Worm (Caenorhabditis elegans) whole organism, midembryonic: ENCODE measurements around the gene C07G1.7.

ENCODE experiments used
- T22C8.4 ChIP-seq: fragments of 200-800 bp; sonication (Bioruptor generic); IDR thresholded peaks from 2 replicates; pipeline ENCODE4 v1.3.6; 2022; ENCODE audit warnings: missing genetic modification characterization, missing compliant biosample characterization
- cog-1 ChIP-seq: sonication (generic microtip); optimal IDR thresholded peaks from 2 replicates; lab custom pipeline; 2016; ENCODE audit warnings: missing genetic modification characterization, missing compliant biosample characterization
- flt-1 ChIP-seq: fragments of 200-800 bp; sonication (Bioruptor generic); IDR thresholded peaks from 2 replicates; pipeline ENCODE4 v1.3.6; 2022; ENCODE audit warnings: missing genetic modification characterization, missing compliant biosample characterization
- klf-2 ChIP-seq: fragments of 200-800 bp; sonication (Bioruptor generic); conservative IDR thresholded peaks from 2 replicates; pipeline ENCODE4 v1.3.6; 2022; ENCODE audit warnings: missing genetic modification reagents, missing genetic modification characterization, missing compliant biosample characterization
- med-1 ChIP-seq: sonication (generic microtip); optimal IDR thresholded peaks from 2 replicates; lab custom pipeline; 2017; ENCODE audit warnings: missing genetic modification characterization, mild to moderate bottlenecking, missing compliant biosample characterization, antibody characterized with exemption, missing genetic modification reagents; ENCODE audit not compliant: insufficient read depth
- ref-1 ChIP-seq: fragments of 200-800 bp; sonication (Bioruptor generic); conservative IDR thresholded peaks from 2 replicates; pipeline ENCODE4 v1.3.6; 2022; ENCODE audit warnings: missing genetic modification reagents, missing genetic modification characterization, missing compliant biosample characterization
- tab-1 ChIP-seq: fragments of 200-800 bp; sonication (Bioruptor generic); IDR thresholded peaks from 2 replicates; pipeline ENCODE4 v1.3.6; 2022; ENCODE audit warnings: missing genetic modification characterization, missing compliant biosample characterization
- ztf-23 ChIP-seq: fragments of 200-800 bp; sonication (Bioruptor generic); IDR thresholded peaks from 2 replicates; pipeline ENCODE4 v1.3.6; 2022; ENCODE audit warnings: missing genetic modification reagents, missing genetic modification characterization, missing compliant biosample characterization
- ztf-29 ChIP-seq: fragments of 200-800 bp; sonication (Bioruptor generic); IDR thresholded peaks from 2 replicates; pipeline ENCODE4 v1.3.6; 2022; ENCODE audit warnings: missing genetic modification reagents, missing genetic modification characterization, missing compliant biosample characterization

Gene C07G1.7

DNA sequence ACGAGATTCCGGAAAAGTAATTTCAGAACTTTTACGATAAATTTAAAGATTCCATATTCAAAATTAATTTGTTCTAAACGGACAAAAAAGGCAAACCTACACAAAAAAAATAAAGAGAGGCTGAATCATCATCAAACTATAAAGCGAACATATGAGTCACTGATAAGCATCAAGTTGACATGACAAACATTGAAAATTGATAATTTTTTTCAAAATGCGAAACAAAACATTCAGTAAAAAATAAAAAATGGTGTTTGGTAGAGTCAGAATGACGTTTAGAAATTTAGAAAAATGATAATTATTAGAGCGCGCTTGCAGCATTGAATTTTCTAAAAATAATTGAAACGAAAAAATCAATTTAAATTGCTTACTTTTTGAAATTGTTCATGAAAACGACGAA, 11.8 kb downstream of the C07G1.7 start:
- TF ChIP-seq cog-1 (tag; lab: Kevin White, UChicago) (no peak), ztf-29 (GFP tag; lab: Robert Waterston, UW) (no peak), ztf-23 (no peak), med-1 (GFP tag; lab: Kevin White, UChicago) (no peak), T22C8.4 (GFP tag; lab: Robert Waterston, UW) (no peak), ref-1 (GFP tag; lab: Robert Waterston, UW) (no peak), klf-2 (GFP tag; lab: Robert Waterston, UW) (no peak), flt-1 (no peak), tab-1 (GFP tag; lab: Robert Waterston, UW) (no peak)

DNA sequence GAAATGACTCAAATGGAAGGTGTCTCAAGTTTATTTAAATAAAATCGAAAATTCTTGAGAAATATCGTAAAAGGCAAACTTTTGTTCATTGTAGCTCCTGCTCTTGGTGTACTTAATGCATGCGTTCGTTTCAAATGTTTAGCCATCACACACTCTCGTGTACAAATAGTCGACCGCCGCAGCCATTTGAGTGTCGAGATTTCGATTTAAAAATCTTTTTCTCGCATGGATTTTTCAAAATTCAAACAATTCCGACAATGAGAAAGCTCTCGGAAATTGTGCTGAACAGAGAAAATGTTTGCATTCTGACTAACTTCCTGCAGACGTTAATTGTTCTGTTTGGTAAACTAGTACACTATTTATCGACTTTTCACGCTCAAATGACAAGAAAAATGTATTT, 12.4 kb downstream of the C07G1.7 start:
- no peak for TF ChIP-seq med-1 (GFP tag; lab: Kevin White, UChicago)
- TF ChIP-seq klf-2 (GFP tag; lab: Robert Waterston, UW): no peak
- no peak for TF ChIP-seq ztf-29 (GFP tag; lab: Robert Waterston, UW)
- TF ChIP-seq cog-1 (tag; lab: Kevin White, UChicago): no peak
- TF ChIP-seq tab-1 (GFP tag; lab: Robert Waterston, UW): no peak
- no peak for TF ChIP-seq ztf-23

- TF ChIP-seq klf-2 (GFP tag; lab: Robert Waterston, UW) (no peak), tab-1 (GFP tag; lab: Robert Waterston, UW) (no peak), cog-1 (tag; lab: Kevin White, UChicago) (no peak), med-1 (GFP tag; lab: Kevin White, UChicago) (no peak), ref-1 (GFP tag; lab: Robert Waterston, UW) (no peak), T22C8.4 (GFP tag; lab: Robert Waterston, UW) (no peak), ztf-29 (GFP tag; lab: Robert Waterston, UW) (no peak), flt-1 (no peak), ztf-23 (no peak)
Observed at ce11 chrIV:8198851-8199250, 12.8 kb downstream of the C07G1.7 start, which contains the start of gene wsp-1. Gene wsp-1 (minus strand): TSS chrIV:8198951.

DNA sequence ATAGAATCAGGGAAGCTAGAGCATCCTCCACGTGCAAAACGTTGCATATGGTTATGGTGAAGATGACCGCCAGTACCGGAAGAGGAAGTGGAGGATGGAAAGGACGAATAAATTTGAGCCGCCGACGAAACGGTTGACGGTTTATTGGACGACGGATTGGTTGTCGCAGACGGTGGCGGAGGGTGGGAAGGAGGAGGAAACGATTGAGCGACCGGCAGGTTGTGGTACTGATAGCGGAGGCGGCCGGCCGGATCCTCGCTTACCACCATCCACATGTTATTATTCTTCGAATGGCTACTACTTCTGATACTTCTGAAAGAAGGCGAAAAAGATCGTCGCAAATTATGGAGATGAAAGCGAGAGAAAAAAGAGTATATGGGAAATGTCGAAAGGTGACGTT, 18.8 kb downstream of the C07G1.7 start:
- TF ChIP-seq cog-1 (tag; lab: Kevin White, UChicago) (no peak), tab-1 (GFP tag; lab: Robert Waterston, UW) (no peak), ztf-29 (GFP tag; lab: Robert Waterston, UW) (no peak)

DNA sequence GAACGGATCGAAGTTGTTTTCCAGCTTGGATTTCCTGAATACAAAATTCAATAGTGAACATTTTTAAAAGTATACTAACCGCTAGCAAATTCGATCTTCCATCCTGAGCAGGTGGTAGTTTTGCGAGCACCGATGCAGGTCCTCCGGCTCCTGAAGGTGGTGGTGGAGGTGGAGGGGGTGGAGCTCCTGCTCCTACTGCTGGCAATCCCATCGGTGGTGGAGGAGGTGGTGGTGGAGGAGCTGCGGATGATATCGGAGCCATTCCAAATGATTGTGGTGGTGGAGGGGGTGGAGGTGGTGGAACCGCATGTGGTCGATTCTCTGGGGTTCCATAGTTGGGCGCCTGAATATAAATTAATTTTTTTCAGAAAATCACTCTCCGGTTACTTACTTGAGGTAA, 22.0 kb downstream of the C07G1.7 start:
- TF ChIP-seq cog-1 (tag; lab: Kevin White, UChicago): no peak
- TF ChIP-seq ztf-29 (GFP tag; lab: Robert Waterston, UW): no peak
- TF ChIP-seq T22C8.4 (GFP tag; lab: Robert Waterston, UW): no peak
- no peak for TF ChIP-seq klf-2 (GFP tag; lab: Robert Waterston, UW)
- no peak for TF ChIP-seq tab-1 (GFP tag; lab: Robert Waterston, UW)
- TF ChIP-seq flt-1: no peak
- TF ChIP-seq ref-1 (GFP tag; lab: Robert Waterston, UW): no peak
- TF ChIP-seq med-1 (GFP tag; lab: Kevin White, UChicago): no peak
- no peak; the same call in 1 of the 2 replicates for TF ChIP-seq ztf-23

ce11 chrIV:8188421-8189112, 23.1 kb downstream of the C07G1.7 start:
- TF ChIP-seq flt-1: no peak

DNA sequence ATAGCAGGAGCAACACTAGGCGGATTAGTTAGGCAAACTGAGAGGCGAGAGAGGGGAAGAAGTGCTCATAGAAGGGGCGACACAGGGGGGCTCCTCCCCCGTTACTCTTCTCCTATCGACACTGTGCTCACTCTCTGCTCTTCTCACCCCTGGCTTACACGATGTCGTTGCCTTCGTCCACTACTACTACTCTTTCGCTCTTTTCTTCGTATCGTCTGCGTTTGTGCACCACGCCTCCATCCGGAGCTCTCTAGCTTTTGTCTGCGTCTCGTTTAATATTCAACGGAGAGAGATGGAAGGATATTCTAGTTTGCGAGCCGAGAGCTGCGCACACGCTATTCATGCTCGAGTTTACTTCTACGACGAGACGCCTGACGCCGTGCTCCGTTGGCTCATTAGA, 28.3 kb downstream of the C07G1.7 start:
- no peak for TF ChIP-seq klf-2 (GFP tag; lab: Robert Waterston, UW)
- no peak for TF ChIP-seq ztf-29 (GFP tag; lab: Robert Waterston, UW)
- TF ChIP-seq ztf-23: no peak
- no peak for TF ChIP-seq ref-1 (GFP tag; lab: Robert Waterston, UW)
- 0 out of 2 replicates have a peak, but pooled peaks have one; percentile 44 for TF ChIP-seq tab-1 (GFP tag; lab: Robert Waterston, UW)
- TF ChIP-seq med-1 (GFP tag; lab: Kevin White, UChicago): no peak
- no peak for TF ChIP-seq T22C8.4 (GFP tag; lab: Robert Waterston, UW)
- peak; percentile 6 for TF ChIP-seq cog-1 (tag; lab: Kevin White, UChicago)
- peak; percentile 75; the same call in 1 of the 2 replicates for TF ChIP-seq flt-1

- TF ChIP-seq tab-1 (GFP tag; lab: Robert Waterston, UW) (no peak), cog-1 (tag; lab: Kevin White, UChicago) (no peak), flt-1 (no peak), ref-1 (GFP tag; lab: Robert Waterston, UW) (no peak)
Observed at ce11 chrIV:8182566-8182965, 29.1 kb downstream of the C07G1.7 start.

DNA sequence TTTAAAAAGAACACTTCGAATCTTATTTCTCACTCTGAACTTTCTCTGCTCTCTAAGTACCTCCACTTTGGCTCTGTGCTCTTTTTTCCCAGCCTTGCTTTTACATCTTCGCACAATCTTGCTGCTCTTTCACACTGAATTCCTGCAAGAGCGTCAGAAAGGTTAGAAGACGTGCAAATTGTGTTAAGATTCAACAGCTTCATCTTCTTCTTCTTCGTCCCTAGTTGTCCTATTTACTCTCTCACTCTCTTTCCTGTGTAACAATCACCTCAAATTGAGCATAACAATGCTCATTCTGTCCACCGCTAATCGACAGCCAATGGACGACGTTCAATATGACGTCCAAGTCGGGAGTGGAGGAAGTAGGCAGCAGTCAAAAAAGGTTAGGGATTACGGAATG, 30.2 kb downstream of the C07G1.7 start:
- TF ChIP-seq tab-1 (GFP tag; lab: Robert Waterston, UW) (no peak), ref-1 (GFP tag; lab: Robert Waterston, UW) (no peak), klf-2 (GFP tag; lab: Robert Waterston, UW) (no peak), ztf-23 (no peak)

DNA sequence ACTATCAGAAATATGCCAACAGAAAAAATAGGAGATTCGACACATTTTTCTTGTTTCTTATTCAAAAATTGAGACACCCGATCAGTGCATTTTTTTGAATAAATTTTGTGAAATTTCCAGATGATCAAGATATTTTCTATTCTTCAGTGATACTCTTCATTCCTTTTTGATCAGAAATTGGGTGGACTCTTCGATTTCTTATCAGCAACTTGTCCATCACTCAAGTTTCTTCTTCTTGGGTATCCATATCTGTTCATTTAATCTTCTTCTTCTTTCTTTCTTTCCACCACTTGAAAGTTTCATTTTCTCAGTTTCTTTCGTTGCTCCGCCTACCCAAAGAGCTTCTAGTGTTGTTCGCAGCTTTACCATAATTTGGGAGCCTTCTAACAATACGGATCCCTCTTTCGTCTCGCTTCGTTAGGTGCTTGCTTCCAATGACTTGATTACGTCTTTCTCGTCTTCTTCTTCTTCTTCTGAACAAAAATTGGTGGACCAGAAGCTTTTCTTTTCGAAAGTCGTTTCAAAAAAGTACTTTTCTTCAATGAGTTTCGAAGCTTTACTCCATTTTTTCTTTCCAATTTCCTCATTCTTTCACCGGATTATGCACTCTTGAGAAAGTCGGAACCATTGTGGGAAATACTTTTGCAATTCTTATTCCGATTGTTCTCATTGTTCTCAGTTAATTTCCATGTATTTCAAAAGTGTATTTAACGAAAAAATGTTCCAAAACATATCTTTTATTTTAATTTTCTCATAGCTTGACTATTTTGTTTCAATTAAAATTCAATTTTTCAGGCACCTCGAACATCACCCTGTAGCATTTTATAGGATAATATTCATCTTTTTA, 35.7 kb downstream of the C07G1.7 start, which contains the start of gene pct-1:
pct-1 (plus strand) TSS at position 797 of the 847 bp plus-strand sequence.
- TF ChIP-seq ztf-23: no peak
- TF ChIP-seq med-1 (GFP tag; lab: Kevin White, UChicago): no peak
- no peak for TF ChIP-seq klf-2 (GFP tag; lab: Robert Waterston, UW)
- TF ChIP-seq cog-1 (tag; lab: Kevin White, UChicago): no peak
- TF ChIP-seq ref-1 (GFP tag; lab: Robert Waterston, UW): no peak
- TF ChIP-seq ztf-29 (GFP tag; lab: Robert Waterston, UW): no peak
- TF ChIP-seq tab-1 (GFP tag; lab: Robert Waterston, UW): no peak
- no peak for TF ChIP-seq T22C8.4 (GFP tag; lab: Robert Waterston, UW)
- TF ChIP-seq flt-1: no peak
